Worm (Caenorhabditis elegans) whole organism, L4 larva: ENCODE results near the gene col-38.
A peak's percentile ranks its signal among the peaks of the same experiment; 100 is the strongest.

ENCODE experiments used
- D1046.2 ChIP-seq: fragments of 200-800 bp; sonication (Bioruptor generic); IDR thresholded peaks from 2 replicates; pipeline ENCODE4 v1.3.6; 2022; ENCODE audit warnings: missing genetic modification characterization, missing compliant biosample characterization
- F26F4.8 ChIP-seq: fragments of 200-800 bp; sonication (Bioruptor generic); conservative IDR thresholded peaks from 2 replicates; pipeline ENCODE4 v1.3.6; 2022; ENCODE audit warnings: missing genetic modification characterization, missing compliant biosample characterization
- F49E8.2 ChIP-seq: sonication (generic microtip); optimal IDR thresholded peaks from 2 replicates; lab custom pipeline; 2016; ENCODE audit warnings: missing compliant biosample characterization, mild to moderate bottlenecking, missing genetic modification characterization, borderline replicate concordance
- T20F7.1 ChIP-seq: fragments of 200-800 bp; sonication (Bioruptor generic); optimal IDR thresholded peaks from 2 replicates; lab custom pipeline; 2018; ENCODE audit warnings: mild to moderate bottlenecking, missing genetic modification characterization, missing compliant biosample characterization
- T26A8.4 ChIP-seq: fragments of 200-800 bp; sonication (Bioruptor generic); IDR thresholded peaks from 2 replicates; pipeline ENCODE4 v1.3.6; 2022; ENCODE audit warnings: missing genetic modification characterization, missing compliant biosample characterization
- Y105C5A.15 ChIP-seq: fragments of 200-800 bp; sonication (Bioruptor generic); IDR thresholded peaks from 2 replicates; pipeline ENCODE4 v1.3.6; 2022; ENCODE audit warnings: missing genetic modification characterization, missing compliant biosample characterization
- ZK546.5 ChIP-seq, 2 experiments: sonication (generic microtip); optimal IDR thresholded peaks; 2 replicates each; lab custom pipeline; 2017; ENCODE audit warnings: missing biosample characterization in 2 of 2, missing genetic modification characterization in 2 of 2
- aly-2 ChIP-seq: sonication (generic microtip); optimal IDR thresholded peaks from 2 replicates; lab custom pipeline; 2018; ENCODE audit warnings: missing biosample characterization, missing genetic modification characterization
- ama-1 ChIP-seq: fragments of 150-350 bp; optimal IDR thresholded peaks from 2 replicates; lab custom pipeline; 2014; ENCODE audit warnings: inconsistent platforms, mixed read lengths
- arid-1 ChIP-seq: fragments of 200-800 bp; sonication (Bioruptor generic); conservative IDR thresholded peaks from 2 replicates; pipeline ENCODE4 v1.3.6; 2022; ENCODE audit warnings: missing genetic modification reagents, missing genetic modification characterization, missing compliant biosample characterization
- attf-4 ChIP-seq: sonication (generic microtip); optimal IDR thresholded peaks from 3 replicates; lab custom pipeline; 2017; ENCODE audit warnings: missing biosample characterization, missing genetic modification characterization
- ceh-82 ChIP-seq: sonication (generic microtip); optimal IDR thresholded peaks from 2 replicates; lab custom pipeline; 2017; ENCODE audit warnings: missing biosample characterization, missing genetic modification characterization
- ces-1 ChIP-seq: fragments of 150-350 bp; sonication (generic microtip); optimal IDR thresholded peaks from 4 replicates; lab custom pipeline; 2014; ENCODE audit warnings: missing biosample characterization, missing genetic modification reagents, missing genetic modification characterization
- daf-8 ChIP-seq: fragments of 200-800 bp; sonication (Bioruptor generic); IDR thresholded peaks from 2 replicates; pipeline ENCODE4 v1.3.6; 2022; ENCODE audit warnings: missing genetic modification characterization, missing compliant biosample characterization
- dmd-9 ChIP-seq: fragments of 200-800 bp; sonication (Bioruptor generic); IDR thresholded peaks from 2 replicates; pipeline ENCODE4 v1.3.6; 2022; ENCODE audit warnings: missing genetic modification reagents, missing genetic modification characterization, missing compliant biosample characterization
- dve-1 ChIP-seq: sonication (generic microtip); optimal IDR thresholded peaks from 2 replicates; lab custom pipeline; 2017; ENCODE audit warnings: antibody characterized with exemption, mild to moderate bottlenecking, missing genetic modification characterization, missing compliant biosample characterization; ENCODE audit not compliant: insufficient read depth
- egl-43 ChIP-seq: fragments of 200-800 bp; sonication (Bioruptor generic); IDR thresholded peaks from 2 replicates; pipeline ENCODE4 v1.3.6; 2022; ENCODE audit warnings: missing genetic modification reagents, missing genetic modification characterization, missing compliant biosample characterization
- fkh-10 ChIP-seq: fragments of 150-350 bp; optimal IDR thresholded peaks from 2 replicates; lab custom pipeline; 2014; ENCODE audit warnings: missing biosample characterization, missing genetic modification reagents, missing genetic modification characterization
- gei-8 ChIP-seq: fragments of 200-800 bp; sonication (Bioruptor generic); optimal IDR thresholded peaks from 2 replicates; lab custom pipeline; 2018; ENCODE audit warnings: mild to moderate bottlenecking, missing genetic modification characterization, missing compliant biosample characterization
- hlh-11 ChIP-seq: fragments of 200-800 bp; sonication (Bioruptor generic); optimal IDR thresholded peaks from 2 replicates; lab custom pipeline; 2018; ENCODE audit warnings: mild to moderate bottlenecking, missing genetic modification characterization, missing compliant biosample characterization
- hmg-1.1 ChIP-seq: fragments of 200-800 bp; sonication (Bioruptor generic); IDR thresholded peaks from 2 replicates; pipeline ENCODE4 v1.3.6; 2022; ENCODE audit warnings: missing genetic modification reagents, missing genetic modification characterization, missing compliant biosample characterization
- jun-1 ChIP-seq: fragments of 150-350 bp; optimal IDR thresholded peaks from 2 replicates; lab custom pipeline; 2014; ENCODE audit warnings: missing biosample characterization, missing genetic modification reagents, missing genetic modification characterization
- lin-29 ChIP-seq: fragments of 200-800 bp; sonication (Bioruptor generic); IDR thresholded peaks from 2 replicates; pipeline ENCODE4 v1.3.6; 2022; ENCODE audit warnings: missing genetic modification reagents, missing genetic modification characterization, missing compliant biosample characterization
- lin-38 ChIP-seq: fragments of 200-800 bp; sonication (Bioruptor generic); IDR thresholded peaks from 2 replicates; pipeline ENCODE4 v1.3.6; 2022; ENCODE audit warnings: missing genetic modification reagents, missing genetic modification characterization, missing compliant biosample characterization
- lin-39 ChIP-seq: fragments of 150-350 bp; optimal IDR thresholded peaks from 2 replicates; lab custom pipeline; 2014; ENCODE audit warnings: missing biosample characterization, missing genetic modification reagents, missing genetic modification characterization
- lir-3 ChIP-seq: sonication (generic microtip); optimal IDR thresholded peaks from 2 replicates; lab custom pipeline; 2016; ENCODE audit warnings: mild to moderate bottlenecking, missing genetic modification characterization, missing compliant biosample characterization
- lsy-2 ChIP-seq, 2 experiments: fragments of 150-350 bp in 1 of 2; sonication (generic microtip) in 1 of 2; optimal IDR thresholded peaks; 2 replicates each; lab custom pipeline; 2014 to 2017; ENCODE audit warnings: missing biosample characterization in 2 of 2, missing genetic modification characterization in 2 of 2
- mdl-1 ChIP-seq, 2 experiments: fragments of 150-350 bp in 1 of 2; sonication (generic microtip) in 1 of 2; optimal IDR thresholded peaks; 2 replicates each; lab custom pipeline; 2014 to 2017; ENCODE audit warnings: missing biosample characterization in 2 of 2, missing genetic modification characterization in 2 of 2
- mes-2 ChIP-seq: sonication (generic microtip); optimal IDR thresholded peaks from 2 replicates; lab custom pipeline; 2016; ENCODE audit warnings: missing genotype, mild to moderate bottlenecking, missing genetic modification characterization, missing compliant biosample characterization; ENCODE audit not compliant: poor library complexity, severe bottlenecking
- nhr-10 ChIP-seq: fragments of 150-350 bp; optimal IDR thresholded peaks from 2 replicates; lab custom pipeline; 2014; ENCODE audit warnings: missing biosample characterization, missing genetic modification characterization
- nhr-11 ChIP-seq: fragments of 150-350 bp; optimal IDR thresholded peaks from 2 replicates; lab custom pipeline; 2014; ENCODE audit warnings: missing biosample characterization, missing genetic modification characterization
- nhr-28 ChIP-seq: fragments of 150-350 bp; optimal IDR thresholded peaks from 2 replicates; lab custom pipeline; 2014; ENCODE audit warnings: missing biosample characterization, missing genetic modification characterization
- nhr-48 ChIP-seq: sonication (generic microtip); optimal IDR thresholded peaks from 2 replicates; lab custom pipeline; 2016; ENCODE audit warnings: mild to moderate bottlenecking, missing genetic modification characterization, missing compliant biosample characterization
- nhr-6 ChIP-seq: fragments of 150-350 bp; optimal IDR thresholded peaks from 2 replicates; lab custom pipeline; 2014; ENCODE audit warnings: missing biosample characterization, missing genetic modification characterization
- nhr-76 ChIP-seq: fragments of 150-350 bp; optimal IDR thresholded peaks from 2 replicates; lab custom pipeline; 2014; ENCODE audit warnings: missing biosample characterization, missing genetic modification characterization
- nhr-77 ChIP-seq: fragments of 150-350 bp; optimal IDR thresholded peaks from 2 replicates; lab custom pipeline; 2014; ENCODE audit warnings: missing biosample characterization, missing genetic modification characterization
- pha-4 ChIP-seq, 2 experiments: fragments of 150-350 bp in 1 of 2; fragments of 200-800 bp in 1 of 2; sonication (Bioruptor generic) in 1 of 2; IDR thresholded peaks in 1 of 2; optimal IDR thresholded peaks in 1 of 2; 2 replicates each; pipeline versions ENCODE4 v1.3.6 to Lab custom; 2014 to 2022; ENCODE audit warnings: missing genetic modification characterization in 2 of 2, missing genetic modification reagents in 2 of 2, missing biosample characterization in 1 of 2, missing compliant biosample characterization in 1 of 2
- php-3 ChIP-seq: fragments of 200-800 bp; sonication (Bioruptor generic); IDR thresholded peaks from 2 replicates; pipeline ENCODE4 v1.3.6; 2022; ENCODE audit warnings: missing genetic modification reagents, missing genetic modification characterization, missing compliant biosample characterization
- sdz-12 ChIP-seq: fragments of 200-800 bp; sonication (Bioruptor generic); optimal IDR thresholded peaks from 2 replicates; lab custom pipeline; 2018; ENCODE audit warnings: mild to moderate bottlenecking, missing genetic modification characterization, missing compliant biosample characterization
- set-16 ChIP-seq: fragments of 200-800 bp; sonication (Bioruptor generic); IDR thresholded peaks from 2 replicates; pipeline ENCODE4 v1.3.6; 2022; ENCODE audit warnings: missing genetic modification reagents, missing genetic modification characterization, missing compliant biosample characterization
- snpc-1.2 ChIP-seq: fragments of 200-800 bp; sonication (Bioruptor generic); IDR thresholded peaks from 2 replicates; pipeline ENCODE4 v1.3.6; 2022; ENCODE audit warnings: missing genetic modification reagents, missing genetic modification characterization, missing compliant biosample characterization
- snpc-4 ChIP-seq: fragments of 150-350 bp; optimal IDR thresholded peaks from 2 replicates; lab custom pipeline; 2014; ENCODE audit warnings: missing biosample characterization, missing genetic modification characterization
- spr-3 ChIP-seq: fragments of 200-800 bp; sonication (Bioruptor generic); optimal IDR thresholded peaks from 2 replicates; lab custom pipeline; 2018; ENCODE audit warnings: mild to moderate bottlenecking, missing genetic modification characterization, missing compliant biosample characterization
- tag-97 ChIP-seq: fragments of 200-800 bp; sonication (Bioruptor generic); IDR thresholded peaks from 2 replicates; pipeline ENCODE4 v1.3.6; 2022; ENCODE audit warnings: missing genetic modification characterization, missing compliant biosample characterization
- tra-1 ChIP-seq: fragments of 200-800 bp; sonication (Bioruptor generic); IDR thresholded peaks from 2 replicates; pipeline ENCODE4 v1.3.6; 2022; ENCODE audit warnings: missing genetic modification reagents, missing genetic modification characterization, missing compliant biosample characterization
- unc-39 ChIP-seq: sonication (generic microtip); optimal IDR thresholded peaks from 2 replicates; lab custom pipeline; 2017; ENCODE audit warnings: missing biosample characterization, missing genetic modification characterization
- zfp-2 ChIP-seq: sonication (generic microtip); optimal IDR thresholded peaks from 2 replicates; lab custom pipeline; 2016; ENCODE audit warnings: mild to moderate bottlenecking, missing genetic modification characterization, missing compliant biosample characterization
- zfp-3 ChIP-seq: fragments of 200-800 bp; sonication (Bioruptor generic); conservative IDR thresholded peaks from 2 replicates; pipeline ENCODE4 v1.3.6; 2022; ENCODE audit warnings: missing genetic modification reagents, missing genetic modification characterization, missing compliant biosample characterization
- ztf-11 ChIP-seq: fragments of 150-350 bp; optimal IDR thresholded peaks from 2 replicates; lab custom pipeline; 2014; ENCODE audit warnings: missing biosample characterization, missing genetic modification characterization

The col-38 gene

ce11 chrII:8551100-8551499, 17.8 kb downstream of the col-38 start:
- TF ChIP-seq lir-3 (no peak), egl-43 (GFP tag; lab: Robert Waterston, UW) (no peak), ces-1 (GFP tag; lab: Kevin White, UChicago) (peak; percentile 20), nhr-11 (tag; lab: Kevin White, UChicago) (no peak), fkh-10 (GFP tag; lab: Kevin White, UChicago) (peak; percentile 56), daf-8 (no peak)

- TF ChIP-seq lin-39 (tag; lab: Kevin White, UChicago) (no peak), spr-3 (peak; percentile 79), lir-3 (peak; percentile 53), F26F4.8 (GFP tag; lab: Robert Waterston, UW) (peak; percentile 91), zfp-2 (tag; lab: Kevin White, UChicago) (peak; percentile 63), jun-1 (no peak), ztf-11 (tag; lab: Kevin White, UChicago) (no peak), pha-4 (GFP tag; IDR thresholded peaks at IDR 0.05; lab: Robert Waterston, UW) (peak; percentile 95), pha-4 (tag; optimal IDR thresholded peaks at IDR 0.05; lab: Kevin White, UChicago) (no peak), tag-97 (0 out of 2 replicates have a peak, but pooled peaks have one; percentile 61), F49E8.2 (tag; lab: Kevin White, UChicago) (peak; percentile 55), lsy-2 (tag; optimal IDR thresholded peaks at IDR 0.05; lab: Kevin White, UChicago) (no peak), nhr-48 (peak; percentile 54), T26A8.4 (no peak; the same call in 1 of the 2 replicates), nhr-76 (no peak), zfp-3 (GFP tag; lab: Robert Waterston, UW) (peak; percentile 72), dve-1 (tag; lab: Kevin White, UChicago) (no peak), lin-29 (GFP tag; lab: Robert Waterston, UW) (0 out of 2 replicates have a peak, but pooled peaks have one; percentile 29), Y105C5A.15 (GFP tag; lab: Robert Waterston, UW) (no peak; the same call in 1 of the 2 replicates), D1046.2 (GFP tag; lab: Robert Waterston, UW) (no peak), snpc-4 (tag; lab: Kevin White, UChicago) (no peak), nhr-10 (tag; lab: Kevin White, UChicago) (no peak), snpc-1.2 (GFP tag; lab: Robert Waterston, UW) (no peak; the same call in 1 of the 2 replicates), hmg-1.1 (GFP tag; lab: Robert Waterston, UW) (no peak; the same call in none of the 2 replicates), nhr-77 (tag; lab: Kevin White, UChicago) (peak; percentile 13), arid-1 (peak; percentile 91), php-3 (no peak; the same call in 1 of the 2 replicates), gei-8 (GFP tag; lab: Kevin White, UChicago) (peak; percentile 84), nhr-28 (peak; percentile 54), unc-39 (no peak), lin-38 (GFP tag; lab: Robert Waterston, UW) (no peak; the same call in 1 of the 2 replicates), ZK546.5 (tag; optimal IDR thresholded peaks at IDR 0.05; lab: Kevin White, UChicago) (no peak), nhr-6 (tag; lab: Kevin White, UChicago) (peak; percentile 84), mdl-1 (tag; optimal IDR thresholded peaks at IDR 0.05; lab: Kevin White, UChicago) (peak in 1 of 2 experiments; percentile 52), tra-1 (GFP tag; lab: Robert Waterston, UW) (peak; percentile 92), dmd-9 (GFP tag; lab: Robert Waterston, UW) (0 out of 2 replicates have a peak, but pooled peaks have one; percentile 66), ces-1 (GFP tag; lab: Kevin White, UChicago) (no peak), mes-2 (no peak), set-16 (GFP tag; lab: Robert Waterston, UW) (no peak), ceh-82 (no peak), attf-4 (tag; lab: Kevin White, UChicago) (no peak), hlh-11 (peak; percentile 72), sdz-12 (GFP tag; lab: Kevin White, UChicago) (peak; percentile 61), T20F7.1 (GFP tag; lab: Kevin White, UChicago) (peak; percentile 69), ama-1 (lab: Kevin White, UChicago) (no peak), aly-2 (tag; lab: Kevin White, UChicago) (peak; percentile 15)
Observed at ce11 chrII:8546975-8547374, 21.9 kb downstream of the col-38 start.
